Worm (Caenorhabditis elegans) whole organism, young adult: ENCODE data around the gene F49C5.9.
"Not testable (repeated sequence)": the region's sequence is repeated elsewhere in the genome, so short reads cannot be mapped to it uniquely, and the experiment has no call there.

Experiments used
- B0035.1 ChIP-seq: sonication (generic microtip); optimal IDR thresholded peaks from 2 replicates; lab custom pipeline; 2016; ENCODE audit warnings: missing genetic modification characterization, mild to moderate bottlenecking, missing compliant biosample characterization, missing genotype, missing genetic modification reagents
- C17E4.6 ChIP-seq: fragments of 200-800 bp; sonication (Bioruptor generic); IDR thresholded peaks from 2 replicates; pipeline ENCODE4 v1.3.6; 2022; ENCODE audit warnings: missing genetic modification reagents, missing genetic modification characterization, missing compliant biosample characterization
- F22D6.2 ChIP-seq: sonication (generic microtip); optimal IDR thresholded peaks from 2 replicates; lab custom pipeline; 2016; ENCODE audit warnings: mild to moderate bottlenecking, missing genetic modification characterization, missing compliant biosample characterization
- F57C9.4 ChIP-seq: sonication (generic microtip); optimal IDR thresholded peaks from 2 replicates; lab custom pipeline; 2017; ENCODE audit warnings: mild to moderate bottlenecking, missing genetic modification characterization, missing compliant biosample characterization
- K12H6.12 ChIP-seq: fragments of 200-800 bp; sonication (Bioruptor generic); optimal IDR thresholded peaks from 2 replicates; lab custom pipeline; 2018; ENCODE audit warnings: mild to moderate bottlenecking, missing genetic modification characterization, missing compliant biosample characterization
- Y53G8AR.9 ChIP-seq: fragments of 200-800 bp; sonication (Bioruptor generic); conservative IDR thresholded peaks from 2 replicates; pipeline ENCODE4 v1.3.6; 2022; ENCODE audit warnings: missing genetic modification reagents, missing genetic modification characterization, missing compliant biosample characterization
- Y56A3A.18 ChIP-seq: fragments of 200-800 bp; sonication (Bioruptor generic); IDR thresholded peaks from 2 replicates; pipeline ENCODE4 v1.3.6; 2022; ENCODE audit warnings: missing genetic modification reagents, missing genetic modification characterization, missing compliant biosample characterization
- akir-1 ChIP-seq: fragments of 200-800 bp; sonication (Bioruptor generic); optimal IDR thresholded peaks from 2 replicates; lab custom pipeline; 2018; ENCODE audit warnings: mild to moderate bottlenecking, missing genetic modification characterization, moderate library complexity, missing compliant biosample characterization
- aptf-3 ChIP-seq: fragments of 200-800 bp; sonication (Bioruptor generic); IDR thresholded peaks from 2 replicates; pipeline ENCODE4 v1.3.6; 2022; ENCODE audit warnings: missing genetic modification characterization, missing compliant biosample characterization
- atf-7 ChIP-seq: sonication (generic microtip); optimal IDR thresholded peaks from 2 replicates; lab custom pipeline; 2017; ENCODE audit warnings: mild to moderate bottlenecking, missing genetic modification characterization, missing compliant biosample characterization
- bed-1 ChIP-seq: fragments of 200-800 bp; sonication (Bioruptor generic); IDR thresholded peaks from 2 replicates; pipeline ENCODE4 v1.3.6; 2022; ENCODE audit warnings: missing genetic modification reagents, missing genetic modification characterization, missing compliant biosample characterization
- bed-2 ChIP-seq: fragments of 200-800 bp; sonication (Bioruptor generic); IDR thresholded peaks from 2 replicates; pipeline ENCODE4 v1.3.6; 2022; ENCODE audit warnings: missing genetic modification reagents, missing genetic modification characterization, missing compliant biosample characterization
- ccch-3 ChIP-seq: fragments of 200-800 bp; sonication (Bioruptor generic); optimal IDR thresholded peaks from 2 replicates; lab custom pipeline; 2018; ENCODE audit warnings: mild to moderate bottlenecking, missing genetic modification characterization, missing compliant biosample characterization
- ceh-100 ChIP-seq: fragments of 200-800 bp; sonication (Bioruptor generic); IDR thresholded peaks from 2 replicates; pipeline ENCODE4 v1.3.6; 2022; ENCODE audit warnings: missing genetic modification reagents, missing genetic modification characterization, missing compliant biosample characterization
- ceh-91 ChIP-seq: fragments of 200-800 bp; sonication (Bioruptor generic); IDR thresholded peaks from 2 replicates; pipeline ENCODE4 v1.3.6; 2022; ENCODE audit warnings: missing genetic modification reagents, missing genetic modification characterization, missing compliant biosample characterization
- chd-7 ChIP-seq: sonication (generic microtip); optimal IDR thresholded peaks from 2 replicates; lab custom pipeline; 2016; ENCODE audit warnings: mild to moderate bottlenecking, missing genetic modification characterization, moderate library complexity, missing compliant biosample characterization
- dox-1 ChIP-seq: fragments of 200-800 bp; sonication (Bioruptor generic); IDR thresholded peaks from 2 replicates; pipeline ENCODE4 v1.3.6; 2022; ENCODE audit warnings: missing genetic modification reagents, missing genetic modification characterization, missing compliant biosample characterization
- dpff-1 ChIP-seq: sonication (generic microtip); optimal IDR thresholded peaks from 2 replicates; lab custom pipeline; 2017; ENCODE audit warnings: mild to moderate bottlenecking, missing genetic modification characterization, missing compliant biosample characterization
- egl-18 ChIP-seq: fragments of 200-800 bp; sonication (Bioruptor generic); IDR thresholded peaks from 2 replicates; pipeline ENCODE4 v1.3.6; 2022; ENCODE audit warnings: missing genetic modification reagents, missing genetic modification characterization, missing compliant biosample characterization
- egrh-3 ChIP-seq: fragments of 200-800 bp; sonication (Bioruptor generic); IDR thresholded peaks from 2 replicates; pipeline ENCODE4 v1.3.6; 2022; ENCODE audit warnings: missing genetic modification reagents, missing genetic modification characterization, missing compliant biosample characterization
- hlh-12 ChIP-seq: sonication (generic microtip); optimal IDR thresholded peaks from 2 replicates; lab custom pipeline; 2016; ENCODE audit warnings: missing genetic modification characterization, missing compliant biosample characterization
- hmg-1.2 ChIP-seq: fragments of 200-800 bp; sonication (Bioruptor generic); IDR thresholded peaks from 2 replicates; pipeline ENCODE4 v1.3.6; 2022; ENCODE audit warnings: missing genetic modification reagents, missing genetic modification characterization, missing compliant biosample characterization
- lin-26 ChIP-seq: fragments of 200-800 bp; sonication (Bioruptor generic); IDR thresholded peaks from 2 replicates; pipeline ENCODE4 v1.3.6; 2022; ENCODE audit warnings: missing genetic modification reagents, missing genetic modification characterization, missing compliant biosample characterization
- lin-54 ChIP-seq: fragments of 200-800 bp; sonication (Bioruptor generic); optimal IDR thresholded peaks from 2 replicates; lab custom pipeline; 2018; ENCODE audit warnings: mild to moderate bottlenecking, missing genetic modification characterization, missing compliant biosample characterization
- lir-1 ChIP-seq: fragments of 200-800 bp; sonication (Bioruptor generic); conservative IDR thresholded peaks from 2 replicates; pipeline ENCODE4 v1.3.6; 2022; ENCODE audit warnings: missing genetic modification reagents, missing genetic modification characterization, missing compliant biosample characterization
- nfya-1 ChIP-seq: sonication (generic microtip); optimal IDR thresholded peaks from 2 replicates; lab custom pipeline; 2017; ENCODE audit warnings: antibody characterized with exemption, missing compliant biosample characterization, missing genetic modification characterization, borderline replicate concordance; ENCODE audit not compliant: insufficient read depth
- nfyb-1 ChIP-seq: fragments of 200-800 bp; sonication (Bioruptor generic); IDR thresholded peaks from 2 replicates; pipeline ENCODE4 v1.3.6; 2022; ENCODE audit warnings: missing genetic modification reagents, missing genetic modification characterization, missing compliant biosample characterization
- nhr-80 ChIP-seq: sonication (generic microtip); optimal IDR thresholded peaks from 2 replicates; lab custom pipeline; 2016; ENCODE audit warnings: missing genetic modification characterization, missing compliant biosample characterization
- pha-4 ChIP-seq: fragments of 150-350 bp; sonication (generic microtip); optimal IDR thresholded peaks from 2 replicates; lab custom pipeline; 2014; ENCODE audit warnings: missing biosample characterization, missing genetic modification reagents, missing genetic modification characterization
- repo-1 ChIP-seq: sonication (generic microtip); optimal IDR thresholded peaks from 2 replicates; lab custom pipeline; 2017; ENCODE audit warnings: mild to moderate bottlenecking, missing genetic modification characterization, missing compliant biosample characterization
- sdz-38 ChIP-seq: sonication (generic microtip); optimal IDR thresholded peaks from 2 replicates; lab custom pipeline; 2016; ENCODE audit warnings: missing genotype, missing genetic modification characterization, missing compliant biosample characterization
- sea-2 ChIP-seq: fragments of 200-800 bp; sonication (Bioruptor generic); IDR thresholded peaks from 2 replicates; pipeline ENCODE4 v1.3.6; 2022; ENCODE audit warnings: missing genetic modification characterization, missing compliant biosample characterization
- tlf-1 ChIP-seq: fragments of 200-800 bp; sonication (Bioruptor generic); optimal IDR thresholded peaks from 2 replicates; lab custom pipeline; 2018; ENCODE audit warnings: mild to moderate bottlenecking, missing genetic modification characterization, missing compliant biosample characterization
- zim-3 ChIP-seq: sonication (generic microtip); optimal IDR thresholded peaks from 2 replicates; lab custom pipeline; 2017; ENCODE audit warnings: mild to moderate bottlenecking, missing genetic modification characterization, moderate library complexity, missing compliant biosample characterization
- ztf-22 ChIP-seq: fragments of 200-800 bp; sonication (Bioruptor generic); optimal IDR thresholded peaks from 2 replicates; lab custom pipeline; 2018; ENCODE audit warnings: mild to moderate bottlenecking, missing genetic modification characterization, moderate library complexity, missing compliant biosample characterization
- ztf-26 ChIP-seq: sonication (generic microtip); optimal IDR thresholded peaks from 2 replicates; lab custom pipeline; 2017; ENCODE audit warnings: missing genetic modification characterization, missing compliant biosample characterization
- ztf-3 ChIP-seq: fragments of 200-800 bp; sonication (Bioruptor generic); optimal IDR thresholded peaks from 2 replicates; lab custom pipeline; 2018; ENCODE audit warnings: mild to moderate bottlenecking, missing genetic modification characterization, missing compliant biosample characterization

Gene F49C5.9

DNA sequence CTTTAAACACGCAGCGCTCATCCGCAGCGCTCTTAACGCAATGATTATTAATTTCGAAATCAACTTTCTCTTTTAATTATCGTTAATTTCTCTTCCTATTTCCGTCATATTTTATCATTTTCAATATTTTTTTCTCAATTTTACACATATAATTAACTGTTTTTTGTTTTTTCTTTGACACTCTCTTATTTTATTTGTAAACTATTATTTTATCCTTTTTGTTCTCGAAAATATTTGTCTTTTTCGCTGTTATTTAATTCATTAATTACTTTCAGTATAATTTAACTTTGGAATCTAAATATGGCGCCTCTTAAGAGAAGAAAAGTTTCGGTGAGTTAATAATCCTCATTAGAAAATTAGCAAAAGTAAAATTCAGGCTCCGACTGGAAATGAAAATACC is 8.2 kb downstream of the F49C5.9 start, which contains the start of gene F49C5.3:
Gene F49C5.3, plus strand, starts transcription at position 301 of the 400 bp plus-strand sequence.
- not testable (repeated sequence) for TF ChIP-seq C17E4.6 (GFP tag; lab: Robert Waterston, UW); bed-1; chd-7 (tag; lab: Kevin White, UChicago)

DNA sequence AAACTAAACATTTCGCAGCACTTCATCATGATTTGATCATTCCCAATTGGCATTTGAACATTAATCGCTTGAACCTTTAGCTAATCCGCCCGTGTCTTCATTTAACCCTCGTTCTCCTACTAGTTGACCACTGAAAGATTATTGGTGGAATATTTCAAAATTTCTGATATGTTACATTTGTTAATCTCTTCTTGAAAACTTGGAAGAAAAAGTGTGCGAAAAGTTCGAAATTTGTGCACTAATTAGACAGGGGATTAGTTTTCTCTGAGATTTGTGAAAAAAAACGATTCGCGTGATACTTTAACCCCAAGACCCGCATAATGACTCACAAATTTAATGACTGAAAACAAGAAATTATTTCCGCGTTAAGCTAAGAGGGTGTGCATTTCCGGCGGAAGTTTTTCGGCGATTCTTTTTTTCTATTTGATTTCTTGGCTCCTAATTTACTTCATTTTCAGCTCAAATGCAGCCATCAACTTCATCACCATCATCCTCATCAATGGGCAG is 9.1 kb downstream of the F49C5.9 start, which contains the start of gene nimk-1:
Gene nimk-1, plus strand, starts transcription at position 457 of the 507 bp plus-strand sequence.
- TF ChIP-seq bed-2 (GFP tag; lab: Robert Waterston, UW): no peak
- no peak for TF ChIP-seq lin-54
- TF ChIP-seq hlh-12 (tag; lab: Kevin White, UChicago): no peak
- TF ChIP-seq egl-18: no peak
- TF ChIP-seq lin-26 (GFP tag; lab: Robert Waterston, UW): no peak
- no peak for TF ChIP-seq ztf-3 (GFP tag; lab: Kevin White, UChicago)
- no peak for TF ChIP-seq ceh-91
- TF ChIP-seq F22D6.2 (tag; lab: Kevin White, UChicago): no peak

DNA sequence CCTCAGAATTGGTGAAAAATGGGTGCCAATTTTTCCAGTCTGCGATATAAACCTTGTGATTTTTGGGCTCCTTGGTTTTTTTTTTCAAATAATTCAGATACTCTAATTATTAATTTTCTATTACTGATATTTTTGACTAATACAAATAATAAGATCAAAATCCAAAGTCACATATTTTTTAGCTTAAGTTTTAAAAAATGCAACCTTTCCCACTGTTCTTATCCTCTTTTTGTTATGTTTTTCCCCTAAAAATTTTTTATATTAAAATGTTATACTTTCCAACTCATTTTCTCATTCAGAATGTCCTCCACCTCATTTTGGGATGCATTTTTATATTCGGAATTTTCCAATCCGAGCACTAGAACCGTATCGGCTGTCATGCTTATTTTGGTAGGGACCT is 13.5 kb downstream of the F49C5.9 start, which contains the start of gene srx-120:
Gene srx-120, plus strand, starts transcription at position 301 of the 400 bp plus-strand sequence.
- no peak for TF ChIP-seq ccch-3 (GFP tag; lab: Kevin White, UChicago)
- TF ChIP-seq Y53G8AR.9 (GFP tag; lab: Robert Waterston, UW): no peak
- TF ChIP-seq tlf-1 (GFP tag; lab: Kevin White, UChicago): no peak
- TF ChIP-seq dpff-1 (tag; lab: Kevin White, UChicago): no peak
- TF ChIP-seq F22D6.2 (tag; lab: Kevin White, UChicago): no peak
- no peak for TF ChIP-seq K12H6.12
- no peak for TF ChIP-seq repo-1 (tag; lab: Kevin White, UChicago)
- TF ChIP-seq ztf-26 (tag; lab: Kevin White, UChicago): no peak

DNA sequence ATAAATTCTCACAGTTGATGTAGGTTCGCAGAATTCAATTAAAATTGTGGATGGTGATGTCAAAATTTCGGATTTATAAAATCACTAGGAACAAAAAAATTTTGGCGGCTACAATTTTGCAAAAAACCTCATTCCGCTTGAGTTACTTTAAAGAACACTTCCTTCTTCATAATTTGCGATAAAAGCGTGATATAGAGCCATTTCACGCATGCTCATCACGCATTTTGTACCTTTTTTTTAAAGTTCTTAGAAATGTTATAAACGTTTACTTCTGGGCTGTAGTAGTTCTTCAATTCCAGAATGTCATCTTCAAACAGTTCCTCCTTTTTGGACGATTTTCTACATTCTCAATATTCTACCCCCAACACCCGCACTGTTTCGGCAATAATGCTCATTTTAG is 16.5 kb downstream of the F49C5.9 start, which contains the start of gene srx-119:
Gene srx-119, plus strand, starts transcription at position 301 of the 400 bp plus-strand sequence.
- no peak for TF ChIP-seq lir-1
- TF ChIP-seq F22D6.2 (tag; lab: Kevin White, UChicago): no peak
- TF ChIP-seq ceh-100 (GFP tag; lab: Robert Waterston, UW): no peak

DNA sequence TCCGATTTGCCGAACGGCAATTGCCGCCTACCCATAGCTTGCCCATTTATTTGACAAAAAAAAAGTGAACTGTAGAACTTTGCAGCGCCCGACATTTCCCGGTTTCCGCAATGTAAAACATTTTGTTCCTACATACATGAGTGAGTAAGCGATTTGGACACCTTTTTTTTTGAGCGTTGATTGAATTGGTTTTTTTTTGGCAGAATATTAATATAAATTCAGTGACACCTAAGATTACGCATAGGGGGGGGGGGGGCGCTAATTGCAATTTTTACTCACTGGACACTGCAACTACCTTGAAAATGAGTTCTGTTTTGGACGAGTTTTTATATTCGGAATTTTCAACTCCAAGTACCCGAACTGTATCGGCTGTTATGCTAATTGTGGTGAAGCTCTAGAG is 18.9 kb downstream of the F49C5.9 start, which contains the start of gene srx-118:
Gene srx-118, plus strand, starts transcription at position 301 of the 400 bp plus-strand sequence.
- TF ChIP-seq hmg-1.2: no peak
- TF ChIP-seq nhr-80 (tag; lab: Kevin White, UChicago): no peak
- TF ChIP-seq dox-1 (GFP tag; lab: Robert Waterston, UW): no peak
- no peak for TF ChIP-seq ztf-22 (GFP tag; lab: Kevin White, UChicago)
- no peak for TF ChIP-seq Y56A3A.18 (GFP tag; lab: Robert Waterston, UW)
- TF ChIP-seq nfyb-1 (GFP tag; lab: Robert Waterston, UW): no peak
- TF ChIP-seq atf-7 (tag; lab: Kevin White, UChicago): no peak
- TF ChIP-seq akir-1 (GFP tag; lab: Kevin White, UChicago): no peak
- no peak for TF ChIP-seq sdz-38 (tag; lab: Kevin White, UChicago)
- TF ChIP-seq aptf-3 (GFP tag; lab: Robert Waterston, UW): no peak
- TF ChIP-seq egrh-3 (GFP tag; lab: Robert Waterston, UW): no peak
- no peak for TF ChIP-seq zim-3 (tag; lab: Kevin White, UChicago)
- TF ChIP-seq nfya-1 (tag; lab: Kevin White, UChicago): no peak
- no peak for TF ChIP-seq pha-4 (tag; lab: Kevin White, UChicago)
- TF ChIP-seq B0035.1 (tag; lab: Kevin White, UChicago): no peak
- TF ChIP-seq sea-2 (GFP tag; lab: Robert Waterston, UW): no peak
- TF ChIP-seq F57C9.4 (tag; lab: Kevin White, UChicago): no peak
